Worm (Caenorhabditis elegans) whole organism, L2 larva: ENCODE measurements around the gene F42A10.5.

Experiments
- R02D3.7 ChIP-seq: fragments of 150-350 bp; optimal IDR thresholded peaks from 2 replicates; lab custom pipeline; 2014; ENCODE audit warnings: missing biosample characterization, missing genetic modification characterization
- dmd-4 ChIP-seq: sonication (generic microtip); optimal IDR thresholded peaks from 2 replicates; lab custom pipeline; 2017; ENCODE audit warnings: missing biosample characterization, missing genetic modification characterization
- elt-1 ChIP-seq: fragments of 150-350 bp; optimal IDR thresholded peaks from 2 replicates; lab custom pipeline; 2014; ENCODE audit warnings: missing biosample characterization, missing genetic modification characterization
- nhr-12 ChIP-seq: fragments of 150-350 bp; optimal IDR thresholded peaks from 2 replicates; lab custom pipeline; 2014; ENCODE audit warnings: missing biosample characterization, missing genetic modification characterization

DNA sequence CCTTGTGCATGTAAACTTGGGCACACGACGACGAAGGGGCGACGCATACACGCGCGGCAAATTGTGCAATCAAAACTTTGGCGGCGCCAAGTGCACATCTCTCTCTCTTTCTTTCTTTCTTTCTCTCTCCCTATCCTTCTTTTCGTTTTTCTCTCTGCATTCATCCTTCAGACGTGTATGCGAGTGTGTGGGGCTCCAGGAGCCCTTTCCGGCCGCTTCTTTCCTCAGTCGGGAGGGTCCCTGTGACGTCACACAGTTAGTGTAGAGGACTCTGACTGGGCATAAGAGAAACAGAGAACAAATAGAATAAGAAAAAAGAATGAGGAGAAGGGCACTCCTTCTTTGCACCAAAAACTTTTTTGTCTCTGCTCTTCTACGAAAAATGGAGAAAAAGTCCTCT, 35.8 kb downstream of the F42A10.5 start:
- no peak for TF ChIP-seq elt-1
- no peak for TF ChIP-seq nhr-12 (tag; lab: Kevin White, UChicago)
- no peak for TF ChIP-seq dmd-4 (tag; lab: Kevin White, UChicago)
- no peak for TF ChIP-seq R02D3.7 (tag; lab: Kevin White, UChicago)
